Fruit fly (Drosophila melanogaster) whole organism, embryonic: Measurements from ENCODE around the gene spn-B.

Source experiments
- CG13424 ChIP-seq: fragments of 200-800 bp; sonication (Bioruptor generic); optimal IDR thresholded peaks from 2 replicates; lab custom pipeline; 2019; ENCODE audit warnings: missing biosample characterization, mild to moderate bottlenecking, missing genetic modification characterization, moderate library complexity
- CG13624 ChIP-seq: fragments of 200-800 bp; sonication (Bioruptor generic); optimal IDR thresholded peaks from 2 replicates; lab custom pipeline; 2016; ENCODE audit warnings: missing biosample characterization, missing genetic modification characterization
- CG15269 ChIP-seq: fragments of 200-800 bp; sonication (Bioruptor generic); optimal IDR thresholded peaks from 2 replicates; lab custom pipeline; 2018; ENCODE audit warnings: missing biosample characterization, mild to moderate bottlenecking, missing genetic modification characterization, moderate library complexity
- CG1647 ChIP-seq: fragments of 200-800 bp; sonication (Bioruptor generic); optimal IDR thresholded peaks from 3 replicates; lab custom pipeline; 2016; ENCODE audit warnings: missing biosample characterization, missing genetic modification characterization
- CG4730 ChIP-seq: fragments of 200-800 bp; sonication (Bioruptor generic); IDR thresholded peaks from 2 replicates; pipeline ENCODE4 v1.3.6; 2022; ENCODE audit warnings: missing biosample characterization, missing genetic modification characterization
- CTCF ChIP-seq: fragments of 200-800 bp; sonication (Bioruptor generic); optimal IDR thresholded peaks from 2 replicates; lab custom pipeline; 2017; ENCODE audit warnings: missing biosample characterization, mild to moderate bottlenecking, missing genetic modification characterization, moderate library complexity
- Elba2 ChIP-seq: fragments of 200-800 bp; sonication (Bioruptor generic); optimal IDR thresholded peaks from 3 replicates; lab custom pipeline; 2016; ENCODE audit warnings: missing biosample characterization, missing genetic modification characterization
- esg ChIP-seq: fragments of 200-800 bp; sonication (Bioruptor generic); conservative IDR thresholded peaks from 2 replicates; pipeline ENCODE4 v1.3.6; 2022; ENCODE audit warnings: missing biosample characterization, missing genetic modification characterization
- grn ChIP-seq: fragments of 200-800 bp; sonication (Bioruptor generic); optimal IDR thresholded peaks from 3 replicates; lab custom pipeline; 2017; ENCODE audit warnings: missing biosample characterization, missing genetic modification characterization
- wdn ChIP-seq: fragments of 200-800 bp; sonication (Bioruptor generic); IDR thresholded peaks from 2 replicates; pipeline ENCODE4 v1.3.6; 2022; ENCODE audit warnings: missing biosample characterization, missing genetic modification characterization

DNA sequence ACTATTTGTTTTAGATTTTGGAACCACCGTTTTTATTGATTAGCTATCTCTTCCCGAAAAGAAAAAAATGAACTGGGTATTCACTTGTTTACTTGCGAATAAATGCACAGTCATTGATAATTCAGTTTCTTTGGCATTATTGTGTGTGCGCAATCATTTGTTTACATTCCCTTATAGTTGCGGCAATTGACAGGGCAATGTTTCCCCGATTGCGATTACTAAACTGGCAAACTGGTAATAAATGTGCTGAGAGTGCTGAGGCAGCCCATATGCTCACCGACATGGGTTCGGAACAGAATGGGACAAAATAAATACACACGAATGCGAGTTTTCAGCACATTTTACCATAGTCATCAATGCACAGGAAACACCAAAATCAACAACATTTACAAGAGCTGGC, 38.1 kb downstream of the spn-B start:
- TF ChIP-seq CG13624 (no peak), wdn (GFP tag; lab: Robert Waterston, UW) (no peak), CG15269 (no peak), CG1647 (GFP tag; lab: Kevin White, UChicago) (no peak), CG13424 (no peak), esg (GFP tag; lab: Robert Waterston, UW) (no peak), Elba2 (GFP tag; lab: Kevin White, UChicago) (no peak), CTCF (GFP tag; lab: Kevin White, UChicago) (no peak), CG4730 (no peak), grn (GFP tag; lab: Kevin White, UChicago) (no peak)
